Worm (Caenorhabditis elegans) whole organism, late embryonic: ENCODE data around the gene dot-1.4.
A peak's percentile ranks its signal among the peaks of the same experiment; 100 is the strongest.

ENCODE experiments used
- C08G9.2 ChIP-seq: sonication (generic microtip); optimal IDR thresholded peaks from 2 replicates; lab custom pipeline; 2016; ENCODE audit warnings: mild to moderate bottlenecking, missing genetic modification characterization, moderate library complexity, missing compliant biosample characterization
- C38D4.7 ChIP-seq: fragments of 200-800 bp; sonication (Bioruptor generic); optimal IDR thresholded peaks from 2 replicates; lab custom pipeline; 2018; ENCODE audit warnings: mild to moderate bottlenecking, missing genetic modification characterization, moderate library complexity, missing compliant biosample characterization
- K02D7.2 ChIP-seq: sonication (generic microtip); optimal IDR thresholded peaks from 2 replicates; lab custom pipeline; 2017; ENCODE audit warnings: mild to moderate bottlenecking, missing genetic modification characterization, missing compliant biosample characterization
- ceh-22 ChIP-seq: sonication (generic microtip); optimal IDR thresholded peaks from 2 replicates; lab custom pipeline; 2017; ENCODE audit warnings: missing biosample characterization, missing genetic modification characterization
- ceh-24 ChIP-seq: sonication (generic microtip); optimal IDR thresholded peaks from 2 replicates; lab custom pipeline; 2016; ENCODE audit warnings: mild to moderate bottlenecking, missing genetic modification characterization, missing compliant biosample characterization
- ceh-30 ChIP-seq: fragments of 150-350 bp; optimal IDR thresholded peaks from 2 replicates; lab custom pipeline; 2014; ENCODE audit warnings: missing biosample characterization, missing genetic modification characterization
- ceh-45 ChIP-seq: fragments of 200-800 bp; sonication (Bioruptor generic); IDR thresholded peaks from 2 replicates; pipeline ENCODE4 v1.3.6; 2022; ENCODE audit warnings: missing genetic modification reagents, missing genetic modification characterization, missing compliant biosample characterization
- ceh-48 ChIP-seq: sonication (generic microtip); optimal IDR thresholded peaks from 2 replicates; lab custom pipeline; 2016; ENCODE audit warnings: missing genetic modification characterization, inconsistent platforms, missing compliant biosample characterization
- ceh-9 ChIP-seq: sonication (generic microtip); optimal IDR thresholded peaks from 2 replicates; lab custom pipeline; 2016; ENCODE audit warnings: mild to moderate bottlenecking, missing genetic modification characterization, inconsistent platforms, missing compliant biosample characterization
- che-1 ChIP-seq: sonication (generic microtip); optimal IDR thresholded peaks from 2 replicates; lab custom pipeline; 2016; ENCODE audit warnings: mild to moderate bottlenecking, missing genetic modification characterization, missing compliant biosample characterization
- elt-2 ChIP-seq: sonication (generic microtip); optimal IDR thresholded peaks from 2 replicates; lab custom pipeline; 2016; ENCODE audit warnings: missing genetic modification reagents, missing genetic modification characterization, missing compliant biosample characterization
- fkh-10 ChIP-seq: fragments of 150-350 bp; optimal IDR thresholded peaks from 2 replicates; lab custom pipeline; 2014; ENCODE audit warnings: missing biosample characterization, missing genetic modification reagents, missing genetic modification characterization
- gmeb-2 ChIP-seq: sonication (generic microtip); optimal IDR thresholded peaks from 2 replicates; lab custom pipeline; 2016; ENCODE audit warnings: missing genetic modification characterization, inconsistent platforms, missing compliant biosample characterization
- hlh-13 ChIP-seq: fragments of 200-800 bp; sonication (Bioruptor generic); optimal IDR thresholded peaks from 2 replicates; lab custom pipeline; 2018; ENCODE audit warnings: mild to moderate bottlenecking, missing genetic modification characterization, missing compliant biosample characterization
- hlh-15 ChIP-seq: sonication (generic microtip); optimal IDR thresholded peaks from 2 replicates; lab custom pipeline; 2016; ENCODE audit warnings: missing genetic modification characterization, missing compliant biosample characterization
- hlh-30 ChIP-seq: sonication (generic microtip); optimal IDR thresholded peaks from 2 replicates; lab custom pipeline; 2017; ENCODE audit warnings: antibody characterized with exemption, missing genetic modification characterization, missing compliant biosample characterization; ENCODE audit not compliant: insufficient read depth
- madf-2 ChIP-seq: sonication (generic microtip); optimal IDR thresholded peaks from 2 replicates; lab custom pipeline; 2017; ENCODE audit warnings: missing genetic modification characterization, missing compliant biosample characterization
- mec-3 ChIP-seq: sonication (generic microtip); optimal IDR thresholded peaks from 2 replicates; lab custom pipeline; 2016; ENCODE audit warnings: borderline replicate concordance, missing genetic modification characterization, missing compliant biosample characterization
- nfya-1 ChIP-seq: sonication (generic microtip); optimal IDR thresholded peaks from 2 replicates; lab custom pipeline; 2017; ENCODE audit warnings: missing genetic modification characterization, mild to moderate bottlenecking, missing compliant biosample characterization, antibody characterized with exemption, moderate library complexity
- nhr-11 ChIP-seq: fragments of 150-350 bp; optimal IDR thresholded peaks from 2 replicates; lab custom pipeline; 2014; ENCODE audit warnings: missing biosample characterization, missing genetic modification characterization
- npax-4 ChIP-seq: sonication (generic microtip); optimal IDR thresholded peaks from 2 replicates; lab custom pipeline; 2016; ENCODE audit warnings: missing genetic modification characterization, missing compliant biosample characterization
- odd-2 ChIP-seq: sonication (generic microtip); optimal IDR thresholded peaks from 2 replicates; lab custom pipeline; 2017; ENCODE audit warnings: antibody characterized with exemption, mild to moderate bottlenecking, missing genetic modification characterization, missing compliant biosample characterization
- pat-9 ChIP-seq: fragments of 200-800 bp; sonication (Bioruptor generic); optimal IDR thresholded peaks from 2 replicates; lab custom pipeline; 2018; ENCODE audit warnings: mild to moderate bottlenecking, missing genetic modification characterization, moderate library complexity, missing compliant biosample characterization
- pax-1 ChIP-seq: fragments of 150-350 bp; optimal IDR thresholded peaks from 2 replicates; lab custom pipeline; 2014; ENCODE audit warnings: missing biosample characterization, missing genetic modification characterization
- pha-2 ChIP-seq: sonication (generic microtip); optimal IDR thresholded peaks from 2 replicates; lab custom pipeline; 2017; ENCODE audit warnings: mild to moderate bottlenecking, missing genetic modification characterization, missing compliant biosample characterization
- pha-4 ChIP-seq: fragments of 150-350 bp; optimal IDR thresholded peaks from 2 replicates; lab custom pipeline; 2018; ENCODE audit warnings: missing biosample characterization, missing genetic modification reagents, missing genetic modification characterization
- pqm-1 ChIP-seq: sonication (generic microtip); optimal IDR thresholded peaks from 2 replicates; lab custom pipeline; 2016; ENCODE audit warnings: missing genetic modification characterization, missing compliant biosample characterization
- pros-1 ChIP-seq: fragments of 150-350 bp; optimal IDR thresholded peaks from 2 replicates; lab custom pipeline; 2014; ENCODE audit warnings: missing biosample characterization, missing genetic modification reagents, missing genetic modification characterization
- ref-2 ChIP-seq: sonication (generic microtip); optimal IDR thresholded peaks from 2 replicates; lab custom pipeline; 2016; ENCODE audit warnings: missing genetic modification characterization, missing compliant biosample characterization
- rnt-1 ChIP-seq: sonication (generic microtip); optimal IDR thresholded peaks from 2 replicates; lab custom pipeline; 2016; ENCODE audit warnings: missing genetic modification characterization, missing compliant biosample characterization
- sdc-2 ChIP-seq: sonication (generic microtip); optimal IDR thresholded peaks from 2 replicates; lab custom pipeline; 2016; ENCODE audit warnings: missing genotype, missing genetic modification characterization, missing compliant biosample characterization
- sox-2 ChIP-seq: fragments of 200-800 bp; sonication (Bioruptor generic); IDR thresholded peaks from 2 replicates; pipeline ENCODE4 v1.3.6; 2022; ENCODE audit warnings: missing genetic modification reagents, missing genetic modification characterization, missing compliant biosample characterization
- sox-4 ChIP-seq: sonication (generic microtip); optimal IDR thresholded peaks from 2 replicates; lab custom pipeline; 2017; ENCODE audit warnings: mild to moderate bottlenecking, missing genetic modification characterization, inconsistent platforms, missing compliant biosample characterization
- syd-9 ChIP-seq: sonication (generic microtip); optimal IDR thresholded peaks from 2 replicates; lab custom pipeline; 2016; ENCODE audit warnings: mild to moderate bottlenecking, missing genetic modification characterization, moderate library complexity, missing compliant biosample characterization
- tbx-2 ChIP-seq: sonication (generic microtip); optimal IDR thresholded peaks from 2 replicates; lab custom pipeline; 2016; ENCODE audit warnings: missing genetic modification characterization, missing compliant biosample characterization
- unc-3 ChIP-seq, 2 experiments: fragments of 200-800 bp in 1 of 2; sonication (Bioruptor generic) in 1 of 2; sonication (generic microtip) in 1 of 2; conservative IDR thresholded peaks in 1 of 2; optimal IDR thresholded peaks in 1 of 2; 2 replicates each; pipeline versions ENCODE4 v1.3.6 to Lab custom; 2016 to 2022; ENCODE audit warnings: missing compliant biosample characterization in 2 of 2, missing genetic modification characterization in 2 of 2, missing genetic modification reagents in 1 of 2

dot-1.4 gene

DNA sequence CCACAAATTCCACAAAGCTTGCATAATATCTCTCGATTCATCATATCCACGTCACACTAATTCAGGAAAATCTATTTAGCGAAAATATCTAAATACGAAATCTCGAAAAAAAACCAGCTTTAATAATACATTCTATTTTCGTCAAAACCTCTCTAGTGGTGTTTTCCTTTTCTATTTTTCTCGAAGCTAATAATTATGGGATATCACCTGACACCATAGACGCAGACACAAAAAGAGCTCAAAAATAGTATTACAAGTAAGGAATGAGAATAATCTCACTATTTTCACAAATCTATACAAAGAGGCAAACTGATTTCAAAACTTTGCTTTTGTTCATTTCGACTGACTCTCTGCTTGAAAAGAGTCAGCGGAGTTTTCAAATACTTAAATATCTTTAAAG lies 37.6 kb upstream of the dot-1.4 start:
- TF ChIP-seq C08G9.2 (tag; lab: Kevin White, UChicago) (no peak), sdc-2 (no peak), tbx-2 (tag; lab: Kevin White, UChicago) (no peak)

- TF ChIP-seq elt-2 (tag; lab: Kevin White, UChicago) (peak; percentile 84), hlh-30 (tag; lab: Kevin White, UChicago) (no peak)
These were observed 36.7 kb upstream of the dot-1.4 start for ce11 chrX:11968024-11968598.

DNA sequence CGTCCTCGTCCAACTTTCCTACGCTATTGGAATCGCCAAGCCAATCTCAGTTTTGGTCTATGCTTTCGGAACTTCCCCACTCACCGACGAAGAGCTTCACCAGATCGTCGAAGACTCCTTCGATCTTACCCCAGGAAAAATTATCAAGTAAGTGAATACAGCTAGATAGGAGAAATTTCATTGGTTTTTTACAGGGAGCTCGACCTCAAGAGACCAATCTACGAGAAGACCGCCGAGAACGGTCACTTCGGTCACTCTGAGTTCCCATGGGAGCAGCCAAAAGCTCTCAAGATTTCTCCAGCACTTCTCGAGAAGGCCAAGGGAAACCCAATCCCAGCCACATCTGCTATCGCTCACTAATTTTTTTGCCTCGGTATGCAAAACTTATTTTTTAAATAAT lies 35.6 kb upstream of the dot-1.4 start:
- TF ChIP-seq madf-2 (tag; lab: Kevin White, UChicago) (no peak), ceh-30 (tag; lab: Kevin White, UChicago) (no peak), hlh-15 (no peak), pax-1 (tag; lab: Kevin White, UChicago) (no peak), C38D4.7 (no peak), fkh-10 (no peak), sox-4 (tag; lab: Kevin White, UChicago) (no peak), hlh-13 (GFP tag; lab: Kevin White, UChicago) (no peak), npax-4 (tag; lab: Kevin White, UChicago) (no peak), ceh-45 (GFP tag; lab: Robert Waterston, UW) (no peak), odd-2 (tag; lab: Kevin White, UChicago) (no peak), ceh-9 (tag; lab: Kevin White, UChicago) (no peak)

DNA sequence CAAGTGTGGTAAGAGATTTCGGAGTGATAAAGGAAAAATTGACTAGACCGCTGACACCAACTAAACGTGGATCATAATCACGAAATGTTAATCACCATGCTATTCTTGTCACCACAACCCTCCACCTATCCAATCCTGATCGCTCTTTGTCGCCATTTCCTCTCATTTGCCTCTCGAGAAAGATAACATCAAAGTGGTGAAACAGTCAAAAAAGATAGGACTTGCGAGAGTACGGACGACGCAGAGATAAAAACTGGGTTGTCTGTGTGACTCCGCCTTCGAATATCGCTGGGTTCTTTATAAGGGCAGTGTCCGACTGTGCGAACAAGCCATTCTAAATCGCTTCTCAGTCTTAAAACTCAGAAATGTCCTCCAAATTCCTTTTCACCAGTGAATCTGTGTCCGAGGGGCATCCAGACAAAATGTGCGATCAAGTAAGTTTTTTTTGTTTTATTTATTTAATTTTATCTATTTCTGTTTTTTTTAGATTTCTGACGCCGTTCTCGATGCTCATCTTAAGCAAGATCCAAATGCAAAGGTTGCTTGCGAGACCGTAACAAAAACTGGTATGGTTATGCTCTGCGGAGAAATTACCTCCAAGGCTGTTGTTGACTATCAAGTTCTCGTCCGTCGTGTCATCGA lies 34.3 kb upstream of the dot-1.4 start, which contains the start of gene sams-1:
Gene sams-1, plus strand, starts transcription at position 300 of the 642 bp plus-strand sequence.
- TF ChIP-seq pat-9 (tag; lab: Kevin White, UChicago) (no peak), nhr-11 (tag; lab: Kevin White, UChicago) (no peak), rnt-1 (tag; lab: Kevin White, UChicago) (peak; percentile 4), pqm-1 (tag; lab: Kevin White, UChicago) (no peak), nfya-1 (tag; lab: Kevin White, UChicago) (peak; percentile 46)
- TF ChIP-seq, all 69 proteins: peak for 2

ce11 chrX:11965163-11965562 lies 33.7 kb upstream of the dot-1.4 start:
- TF ChIP-seq gmeb-2 (tag; lab: Kevin White, UChicago) (no peak), pha-2 (tag; lab: Kevin White, UChicago) (no peak), ref-2 (no peak), ceh-48 (tag; lab: Kevin White, UChicago) (no peak), rnt-1 (tag; lab: Kevin White, UChicago) (no peak), mec-3 (tag; lab: Kevin White, UChicago) (no peak), che-1 (tag; lab: Kevin White, UChicago) (no peak), hlh-15 (no peak), pros-1 (tag; lab: Kevin White, UChicago) (no peak), pha-4 (tag; lab: Kevin White, UChicago) (no peak)

ce11 chrX:11964555-11964954 lies 33.1 kb upstream of the dot-1.4 start:
- TF ChIP-seq C38D4.7 (no peak), pros-1 (tag; lab: Kevin White, UChicago) (no peak), K02D7.2 (tag; lab: Kevin White, UChicago) (no peak), syd-9 (tag; lab: Kevin White, UChicago) (no peak), ceh-45 (GFP tag; lab: Robert Waterston, UW) (no peak), sox-2 (GFP tag; lab: Robert Waterston, UW) (no peak), ceh-22 (no peak), fkh-10 (no peak), unc-3 (GFP tag; conservative IDR thresholded peaks at IDR 0.05; lab: Robert Waterston, UW) (no peak), unc-3 (tag; optimal IDR thresholded peaks at IDR 0.05; lab: Kevin White, UChicago) (no peak), ceh-24 (tag; lab: Kevin White, UChicago) (no peak), ceh-9 (tag; lab: Kevin White, UChicago) (no peak)
